Worm (Caenorhabditis elegans) whole organism, L4/young adult: ENCODE results near the gene C46C11.3.

Experiments
- W03F9.2 ChIP-seq: fragments of 150-350 bp; optimal IDR thresholded peaks from 2 replicates; lab custom pipeline; 2014; ENCODE audit warnings: missing biosample characterization, missing genetic modification characterization
- dao-5 ChIP-seq: sonication (generic microtip); optimal IDR thresholded peaks from 2 replicates; lab custom pipeline; 2016; ENCODE audit warnings: missing genotype, missing genetic modification characterization, moderate library complexity, missing compliant biosample characterization
- him-1 ChIP-seq: sonication (generic microtip); optimal IDR thresholded peaks from 2 replicates; lab custom pipeline; 2016; ENCODE audit warnings: missing genotype, missing genetic modification reagents, missing genetic modification characterization, missing compliant biosample characterization

- TF ChIP-seq W03F9.2 (tag; lab: Kevin White, UChicago) (no peak), him-1 (tag; lab: Kevin White, UChicago) (no peak), dao-5 (tag; lab: Kevin White, UChicago) (no peak)
These were observed 4.8 kb downstream of the C46C11.3 start for ce11 chrX:4626891-4627290.
